Fruit fly (Drosophila melanogaster) whole organism, embryonic: ENCODE measurements around the gene lectin-28C.

Experiments used
- Adf1 ChIP-seq: fragments of 200-800 bp; sonication (Bioruptor generic); IDR thresholded peaks from 2 replicates; pipeline ENCODE4 v1.3.6; 2022; ENCODE audit warnings: missing biosample characterization, missing genetic modification characterization
- Atf-2 ChIP-seq: fragments of 200-800 bp; sonication (Bioruptor generic); optimal IDR thresholded peaks from 2 replicates; lab custom pipeline; 2016; ENCODE audit warnings: missing biosample characterization, missing genetic modification characterization
- B-H2 ChIP-seq: fragments of 200-800 bp; sonication (Bioruptor generic); optimal IDR thresholded peaks from 2 replicates; lab custom pipeline; 2018; ENCODE audit warnings: missing biosample characterization, mild to moderate bottlenecking, missing genetic modification characterization
- CG10462 ChIP-seq: fragments of 200-800 bp; sonication (Bioruptor generic); optimal IDR thresholded peaks from 2 replicates; lab custom pipeline; 2016; ENCODE audit warnings: missing biosample characterization, missing genetic modification characterization
- CG10959 ChIP-seq: fragments of 200-800 bp; sonication (Bioruptor generic); IDR thresholded peaks from 2 replicates; pipeline ENCODE4 v1.3.6; 2022; ENCODE audit warnings: missing biosample characterization, missing genetic modification characterization
- CG11085 ChIP-seq: fragments of 200-800 bp; sonication (Bioruptor generic); IDR thresholded peaks from 2 replicates; pipeline ENCODE4 v1.3.6; 2022; ENCODE audit warnings: missing biosample characterization, missing genetic modification characterization
- CG11398 ChIP-seq: fragments of 200-800 bp; sonication (Bioruptor generic); optimal IDR thresholded peaks from 2 replicates; lab custom pipeline; 2016; ENCODE audit warnings: missing biosample characterization, missing genetic modification characterization
- CG11695 ChIP-seq: fragments of 200-800 bp; sonication (Bioruptor generic); IDR thresholded peaks from 3 replicates; pipeline ENCODE4 v1.3.6; 2022; ENCODE audit warnings: missing biosample characterization, missing genetic modification characterization
- CG14014 ChIP-seq: fragments of 200-800 bp; sonication (Bioruptor generic); IDR thresholded peaks from 2 replicates; pipeline ENCODE4 v1.3.6; 2022; ENCODE audit warnings: missing biosample characterization, missing genetic modification characterization
- CG14050 ChIP-seq: fragments of 200-800 bp; sonication (Bioruptor generic); IDR thresholded peaks from 3 replicates; pipeline ENCODE4 v1.3.6; 2022; ENCODE audit warnings: missing biosample characterization, missing genetic modification characterization
- CG1602 ChIP-seq: fragments of 200-800 bp; sonication (Bioruptor generic); optimal IDR thresholded peaks from 3 replicates; lab custom pipeline; 2016; ENCODE audit warnings: missing biosample characterization, missing genetic modification characterization
- CG16813 ChIP-seq: fragments of 200-800 bp; sonication (Bioruptor generic); IDR thresholded peaks from 3 replicates; pipeline ENCODE4 v1.3.6; 2022; ENCODE audit warnings: missing biosample characterization, missing genetic modification characterization; ENCODE audit not compliant: partially characterized antibody
- CG16815 ChIP-seq: fragments of 200-800 bp; sonication (Bioruptor generic); optimal IDR thresholded peaks from 3 replicates; lab custom pipeline; 2017; ENCODE audit warnings: missing biosample characterization, mild to moderate bottlenecking, missing genetic modification characterization
- CG1792 ChIP-seq: fragments of 200-800 bp; sonication (Bioruptor generic); optimal IDR thresholded peaks from 2 replicates; lab custom pipeline; 2016; ENCODE audit warnings: missing biosample characterization, missing genetic modification characterization
- CG31224 ChIP-seq: fragments of 200-800 bp; sonication (Bioruptor generic); IDR thresholded peaks from 2 replicates; pipeline ENCODE4 v1.3.6; 2022; ENCODE audit warnings: missing biosample characterization, missing genetic modification characterization
- CG31388 ChIP-seq: fragments of 200-800 bp; sonication (Bioruptor generic); optimal IDR thresholded peaks from 2 replicates; lab custom pipeline; 2016; ENCODE audit warnings: missing biosample characterization, missing genetic modification characterization
- CG32767 ChIP-seq: fragments of 200-800 bp; sonication (Bioruptor generic); IDR thresholded peaks from 2 replicates; pipeline ENCODE4 v1.3.6; 2022; ENCODE audit warnings: missing biosample characterization, missing genetic modification characterization
- CG3407 ChIP-seq: fragments of 200-800 bp; sonication (Bioruptor generic); optimal IDR thresholded peaks from 2 replicates; lab custom pipeline; 2018; ENCODE audit warnings: missing biosample characterization, mild to moderate bottlenecking, missing genetic modification characterization
- CG4404 ChIP-seq: fragments of 200-800 bp; sonication (Bioruptor generic); IDR thresholded peaks from 2 replicates; pipeline ENCODE4 v1.3.6; 2022; ENCODE audit warnings: missing biosample characterization, missing genetic modification characterization
- CG4730 ChIP-seq: fragments of 200-800 bp; sonication (Bioruptor generic); IDR thresholded peaks from 2 replicates; pipeline ENCODE4 v1.3.6; 2022; ENCODE audit warnings: missing biosample characterization, missing genetic modification characterization
- CG5245 ChIP-seq: fragments of 200-800 bp; sonication (Bioruptor generic); optimal IDR thresholded peaks from 3 replicates; lab custom pipeline; 2016; ENCODE audit warnings: missing biosample characterization, missing genetic modification characterization
- CG6272 ChIP-seq: fragments of 200-800 bp; sonication (Bioruptor generic); IDR thresholded peaks from 2 replicates; pipeline ENCODE4 v1.3.6; 2022; ENCODE audit warnings: missing biosample characterization, missing genetic modification characterization
- Dip3 ChIP-seq: fragments of 200-800 bp; sonication (Bioruptor generic); optimal IDR thresholded peaks from 3 replicates; lab custom pipeline; 2016; ENCODE audit warnings: missing biosample characterization, missing genetic modification characterization
- ERR ChIP-seq: fragments of 200-800 bp; sonication (Bioruptor generic); optimal IDR thresholded peaks from 2 replicates; lab custom pipeline; 2016; ENCODE audit warnings: missing biosample characterization, missing genetic modification characterization
- Ets65A ChIP-seq: fragments of 200-800 bp; sonication (Bioruptor generic); peaks from one replicate; lab custom pipeline; 2016; ENCODE audit warnings: missing biosample characterization, missing genetic modification characterization
- H15 ChIP-seq: fragments of 200-800 bp; sonication (Bioruptor generic); IDR thresholded peaks from 3 replicates; pipeline ENCODE4 v1.3.6; 2022; ENCODE audit warnings: missing biosample characterization, missing genetic modification characterization
- Hmx ChIP-seq: fragments of 200-800 bp; sonication (Bioruptor generic); optimal IDR thresholded peaks from 2 replicates; lab custom pipeline; 2016; ENCODE audit warnings: missing biosample characterization, missing genetic modification characterization
- Lhr ChIP-seq: fragments of 200-800 bp; sonication (Bioruptor generic); optimal IDR thresholded peaks from 3 replicates; lab custom pipeline; 2017; ENCODE audit warnings: mild to moderate bottlenecking, missing biosample characterization, missing genetic modification reagents, missing genetic modification characterization
- Meics ChIP-seq: fragments of 200-800 bp; sonication (Bioruptor generic); optimal IDR thresholded peaks from 2 replicates; lab custom pipeline; 2017; ENCODE audit warnings: missing biosample characterization, mild to moderate bottlenecking, missing genetic modification characterization
- Mes4 ChIP-seq: fragments of 200-800 bp; sonication (Bioruptor generic); optimal IDR thresholded peaks from 2 replicates; lab custom pipeline; 2016; ENCODE audit warnings: missing biosample characterization, missing genetic modification characterization
- Neu2 ChIP-seq: fragments of 200-800 bp; sonication (Bioruptor generic); optimal IDR thresholded peaks from 3 replicates; lab custom pipeline; 2016; ENCODE audit warnings: missing biosample characterization, missing genetic modification characterization, borderline replicate concordance
- Nf-YC ChIP-seq: fragments of 200-800 bp; optimal IDR thresholded peaks from 3 replicates; lab custom pipeline; 2019; ENCODE audit warnings: missing biosample characterization, mild to moderate bottlenecking, missing genetic modification characterization, moderate library complexity
- Spps ChIP-seq: fragments of 200-800 bp; sonication (Bioruptor generic); optimal IDR thresholded peaks from 2 replicates; lab custom pipeline; 2018; ENCODE audit warnings: missing biosample characterization, mild to moderate bottlenecking, missing genetic modification characterization
- Sry-δ ChIP-seq: fragments of 200-800 bp; sonication (Bioruptor generic); optimal IDR thresholded peaks from 2 replicates; lab custom pipeline; 2016; ENCODE audit warnings: missing biosample characterization, missing genetic modification characterization
- ash1 ChIP-seq: fragments of 200-800 bp; sonication (Bioruptor generic); optimal IDR thresholded peaks from 2 replicates; lab custom pipeline; 2018; ENCODE audit warnings: missing biosample characterization, mild to moderate bottlenecking, missing genetic modification characterization
- bigmax ChIP-seq: fragments of 200-800 bp; sonication (Bioruptor generic); optimal IDR thresholded peaks from 2 replicates; lab custom pipeline; 2018; ENCODE audit warnings: missing biosample characterization, mild to moderate bottlenecking, missing genetic modification characterization
- bowl ChIP-seq: fragments of 200-800 bp; sonication (Bioruptor generic); IDR thresholded peaks from 2 replicates; pipeline ENCODE4 v1.3.6; 2022; ENCODE audit warnings: missing biosample characterization, missing genetic modification characterization
- dpn ChIP-seq, 2 experiments: fragments of 200-800 bp; sonication (Bioruptor generic); optimal IDR thresholded peaks; 3 replicates each; lab custom pipeline; 2016; ENCODE audit warnings: missing biosample characterization in 2 of 2, missing genetic modification characterization in 2 of 2
- ewg ChIP-seq: fragments of 200-800 bp; sonication (Bioruptor generic); optimal IDR thresholded peaks from 3 replicates; lab custom pipeline; 2017; ENCODE audit warnings: mild to moderate bottlenecking, missing biosample characterization, missing genetic modification reagents, missing genetic modification characterization
- fru ChIP-seq: fragments of >200 bp; optimal IDR thresholded peaks from 2 replicates; lab custom pipeline; 2017
- ken ChIP-seq: fragments of 200-800 bp; sonication (Bioruptor generic); IDR thresholded peaks from 3 replicates; pipeline ENCODE4 v1.3.6; 2022; ENCODE audit warnings: missing biosample characterization, missing genetic modification characterization
- luna ChIP-seq: fragments of 200-800 bp; sonication (Bioruptor generic); optimal IDR thresholded peaks from 2 replicates; lab custom pipeline; 2016; ENCODE audit warnings: missing biosample characterization, missing genetic modification characterization
- nom ChIP-seq: fragments of 200-800 bp; sonication (Bioruptor generic); optimal IDR thresholded peaks from 2 replicates; lab custom pipeline; 2017; ENCODE audit warnings: missing biosample characterization, missing genetic modification characterization, mild to moderate bottlenecking, moderate library complexity, missing genetic modification reagents
- otp ChIP-seq: fragments of 200-800 bp; sonication (Bioruptor generic); IDR thresholded peaks from 3 replicates; pipeline ENCODE4, ENCODE4 v1.3.6; 2022; ENCODE audit warnings: missing biosample characterization, missing genetic modification characterization
- pho ChIP-seq: fragments of 200-800 bp; sonication (Bioruptor generic); optimal IDR thresholded peaks from 2 replicates; lab custom pipeline; 2016; ENCODE audit warnings: missing biosample characterization, missing genetic modification characterization
- seq ChIP-seq: fragments of 200-800 bp; sonication (Bioruptor generic); IDR thresholded peaks from 2 replicates; pipeline ENCODE4 v1.3.6; 2022; ENCODE audit warnings: missing biosample characterization, missing genetic modification characterization
- tll ChIP-seq, 2 experiments: fragments of 200-800 bp in 1 of 2; fragments of >200 bp in 1 of 2; sonication (Bioruptor generic) in 1 of 2; optimal IDR thresholded peaks; 2 replicates each; lab custom pipeline; 2017 to 2019; ENCODE audit warnings: missing biosample characterization in 2 of 2, missing genetic modification characterization in 2 of 2, mild to moderate bottlenecking in 1 of 2, moderate library complexity in 1 of 2
- trem ChIP-seq: fragments of 200-800 bp; optimal IDR thresholded peaks from 3 replicates; lab custom pipeline; 2019; ENCODE audit warnings: missing biosample characterization, mild to moderate bottlenecking, missing genetic modification characterization, moderate library complexity
- vnd ChIP-seq: fragments of 200-800 bp; sonication (Bioruptor generic); IDR thresholded peaks from 3 replicates; pipeline ENCODE4 v1.3.6; 2022; ENCODE audit warnings: missing biosample characterization, missing genetic modification characterization; ENCODE audit not compliant: partially characterized antibody
- yki ChIP-seq: fragments of >200 bp; optimal IDR thresholded peaks from 3 replicates; lab custom pipeline; 2018
- zen ChIP-seq: fragments of 200-800 bp; sonication (Bioruptor generic); optimal IDR thresholded peaks from 3 replicates; lab custom pipeline; 2018; ENCODE audit warnings: missing biosample characterization, mild to moderate bottlenecking, missing genetic modification characterization, moderate library complexity
- zen2 ChIP-seq: fragments of 200-800 bp; sonication (Bioruptor generic); IDR thresholded peaks from 3 replicates; pipeline ENCODE4 v1.3.6; 2022; ENCODE audit warnings: missing biosample characterization, missing genetic modification characterization; ENCODE audit not compliant: partially characterized antibody
- zf30C ChIP-seq: fragments of 200-800 bp; sonication (Bioruptor generic); optimal IDR thresholded peaks from 3 replicates; lab custom pipeline; 2018; ENCODE audit warnings: missing biosample characterization, mild to moderate bottlenecking, missing genetic modification characterization

Gene lectin-28C

dm6 chr2L:7828231-7828630 is 28.6 kb upstream of the lectin-28C start (continued):
- TF ChIP-seq Adf1 (GFP tag; lab: Robert Waterston, UW) (peak; percentile 70), CG16813 (GFP tag; lab: Robert Waterston, UW) (peak; percentile 56; the same call in 1 of the 3 replicates), Meics (peak; percentile 11), CG11695 (GFP tag; lab: Robert Waterston, UW) (no peak), zen2 (no peak), ERR (GFP tag; lab: Kevin White, UChicago) (no peak), seq (GFP tag; lab: Robert Waterston, UW) (no peak), tll (GFP tag; optimal IDR thresholded peaks at IDR 0.05; lab: Kevin White, UChicago) (peak in 1 of 2 experiments; percentile 76), fru (no peak), Spps (tag; lab: Kevin White, UChicago) (no peak), ash1 (GFP tag; lab: Kevin White, UChicago) (no peak), CG16815 (GFP tag; lab: Kevin White, UChicago) (no peak), CG1792 (GFP tag; lab: Kevin White, UChicago) (no peak), vnd (peak; percentile 7; the same call in 1 of the 3 replicates), otp (GFP tag; lab: Robert Waterston, UW) (0 out of 3 replicates have a peak, but pooled peaks have one; percentile 23), Mes4 (GFP tag; lab: Kevin White, UChicago) (peak; percentile 54), ewg (peak; percentile 73), bowl (GFP tag; lab: Robert Waterston, UW) (no peak), CG1602 (GFP tag; lab: Kevin White, UChicago) (no peak), CG10959 (GFP tag; lab: Robert Waterston, UW) (no peak), CG14050 (GFP tag; lab: Robert Waterston, UW) (no peak), CG4404 (GFP tag; lab: Robert Waterston, UW) (no peak), CG11085 (GFP tag; lab: Robert Waterston, UW) (no peak), trem (tag; lab: Kevin White, UChicago) (no peak), ken (GFP tag; lab: Robert Waterston, UW) (no peak), CG31388 (GFP tag; lab: Kevin White, UChicago) (no peak), CG14014 (0 out of 2 replicates have a peak, but pooled peaks have one; percentile 27), Dip3 (peak; percentile 12), dpn (GFP tag; optimal IDR thresholded peaks at IDR 0.05; lab: Kevin White, UChicago) (no peak), zen (peak; percentile 56), Atf-2 (GFP tag; lab: Kevin White, UChicago) (no peak), Lhr (no peak), luna (GFP tag; lab: Kevin White, UChicago) (no peak), CG6272 (peak; percentile 41; the same call in 1 of the 2 replicates), CG11398 (GFP tag; lab: Kevin White, UChicago) (no peak), CG10462 (GFP tag; lab: Kevin White, UChicago) (no peak), CG32767 (peak; percentile 89), CG5245 (GFP tag; lab: Kevin White, UChicago) (no peak), pho (GFP tag; lab: Kevin White, UChicago) (peak; percentile 26), bigmax (GFP tag; lab: Kevin White, UChicago) (peak; percentile 29), CG4730 (GFP tag; lab: Robert Waterston, UW) (no peak), Ets65A (GFP tag; lab: Kevin White, UChicago) (no peak), Hmx (no peak), CG31224 (GFP tag; lab: Robert Waterston, UW) (no peak), zf30C (GFP tag; lab: Kevin White, UChicago) (peak; percentile 49), H15 (no peak), nom (peak; percentile 48), Nf-YC (tag; lab: Kevin White, UChicago) (peak; percentile 89), yki (lab: Kevin White, UChicago) (peak; percentile 27), Neu2 (peak; percentile 65), Sry-δ (GFP tag; lab: Kevin White, UChicago) (no peak), CG3407 (GFP tag; lab: Kevin White, UChicago) (no peak), B-H2 (GFP tag; lab: Kevin White, UChicago) (peak; percentile 64)
